Worm (Caenorhabditis elegans): ENCODE results near the gene Y53G8AM.8.
"Not testable (repeated sequence)": the region's sequence is repeated elsewhere in the genome, so short reads cannot be mapped to it uniquely, and the experiment has no call there.

Y53G8AM.8 gene

ce11 chrIII:3271682-3272081 is 6.8 kb downstream of the Y53G8AM.8 start (continued):
- TF ChIP-seq lin-13 (GFP tag; optimal IDR thresholded peaks at IDR 0.05) (peak; percentile 40), egl-27 (tag; optimal IDR thresholded peaks at IDR 0.05) (peak; percentile 19)

DNA sequence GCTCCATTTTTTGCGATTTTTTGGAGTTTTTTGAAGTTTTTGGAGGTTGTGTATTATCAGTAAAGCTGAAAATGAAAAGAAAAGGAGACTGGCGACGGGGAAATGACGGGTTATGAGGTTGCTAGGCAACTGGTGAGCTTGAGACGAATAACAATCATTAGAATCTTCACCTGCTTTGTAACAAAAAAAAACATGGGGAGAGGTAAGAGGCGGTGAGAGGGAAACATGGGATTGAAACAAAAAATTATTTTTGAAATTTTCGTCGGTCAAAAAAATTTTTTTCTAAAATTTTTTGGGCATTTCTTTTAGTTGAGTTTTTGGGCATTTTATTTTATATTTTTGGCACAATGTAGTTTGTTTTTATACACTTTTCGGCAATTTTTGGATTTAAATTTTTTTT is 11.9 kb downstream of the Y53G8AM.8 start, which contains the start of gene Y53G8AM.7:
Y53G8AM.7 (minus strand) TSS at position 101 of the 400 bp plus-strand sequence.
- TF ChIP-seq elt-3 (tag; optimal IDR thresholded peaks at IDR 0.05) (no peak), lin-39 (tag; optimal IDR thresholded peaks at IDR 0.05) (no peak), mbf-1 (tag; optimal IDR thresholded peaks at IDR 0.05) (no peak), ZK546.5 (tag; optimal IDR thresholded peaks at IDR 0.05) (no peak), blmp-1 (tag; optimal IDR thresholded peaks at IDR 0.05; ENCODE audit: insufficient read depth) (no peak), peb-1 (tag; optimal IDR thresholded peaks at IDR 0.05) (no peak), mdl-1 (tag; optimal IDR thresholded peaks at IDR 0.05) (no peak), mab-5 (tag; optimal IDR thresholded peaks at IDR 0.05) (no peak), nhr-237 (tag; optimal IDR thresholded peaks at IDR 0.05) (no peak), nhr-25 (tag; optimal IDR thresholded peaks at IDR 0.05) (no peak), alr-1 (tag; optimal IDR thresholded peaks at IDR 0.05) (no peak), dmd-4 (tag; optimal IDR thresholded peaks at IDR 0.05) (no peak), nhr-129 (tag; optimal IDR thresholded peaks at IDR 0.05) (no peak), Y55F3AM.14 (GFP tag; optimal IDR thresholded peaks at IDR 0.05) (no peak), sma-9 (GFP tag; optimal IDR thresholded peaks at IDR 0.05) (no peak), sma-9 (tag; optimal IDR thresholded peaks at IDR 0.05) (no peak), egl-27 (tag; optimal IDR thresholded peaks at IDR 0.05) (no peak), C34F6.9 (tag; optimal IDR thresholded peaks at IDR 0.05) (no peak)

DNA sequence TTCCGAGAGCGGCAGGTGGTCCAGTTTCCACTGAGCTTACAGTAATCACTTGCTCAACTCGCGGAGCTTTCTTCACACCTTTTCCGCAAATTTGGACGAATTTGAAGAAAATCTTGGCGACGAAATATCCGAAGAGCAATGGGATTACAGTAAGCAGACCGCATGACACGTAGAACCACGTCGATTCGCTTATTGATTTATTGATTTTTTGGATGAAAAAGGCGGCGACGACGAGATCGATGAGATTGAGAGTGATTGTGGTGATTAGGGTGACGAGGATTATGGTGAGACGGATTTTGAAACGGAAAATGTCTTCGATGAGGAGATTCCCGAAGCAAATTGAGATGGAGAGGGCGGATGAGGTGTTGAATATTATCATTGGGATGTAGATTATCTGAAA is 14.8 kb downstream of the Y53G8AM.8 start:
- TF ChIP-seq ZK546.5 (tag; optimal IDR thresholded peaks at IDR 0.05) (no peak), ztf-1 (GFP tag; conservative IDR thresholded peaks at IDR 0.05) (no peak), nhr-77 (tag; optimal IDR thresholded peaks at IDR 0.05) (no peak), crh-2 (tag; optimal IDR thresholded peaks at IDR 0.05) (no peak), mdl-1 (tag; optimal IDR thresholded peaks at IDR 0.05) (no peak), nhr-10 (tag; optimal IDR thresholded peaks at IDR 0.05) (no peak), nhr-11 (tag; optimal IDR thresholded peaks at IDR 0.05) (no peak), egl-27 (tag; optimal IDR thresholded peaks at IDR 0.05) (no peak), lin-39 (tag; optimal IDR thresholded peaks at IDR 0.05) (no peak)

DNA sequence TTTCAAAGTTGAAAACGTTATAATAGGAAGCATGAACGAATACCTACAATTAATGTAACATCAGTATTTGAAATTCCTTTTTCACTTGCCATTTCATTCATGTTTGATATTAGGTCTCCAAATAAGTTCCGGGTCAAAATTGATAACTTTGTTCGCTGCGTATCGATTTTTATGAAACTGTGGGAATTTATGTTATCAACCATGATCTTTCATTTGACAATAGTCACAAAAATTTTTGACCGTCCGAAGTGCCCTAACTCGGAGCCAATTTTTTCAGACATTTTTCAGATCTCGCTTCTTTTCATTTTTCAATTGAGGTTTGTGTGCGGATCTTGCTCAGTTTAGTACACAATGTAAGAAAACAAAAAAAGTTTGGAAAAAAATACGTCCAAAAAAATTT is 18.8 kb downstream of the Y53G8AM.8 start, which contains the start of gene Y53G8AM.6:
Y53G8AM.6 (minus strand) TSS at position 101 of the 400 bp plus-strand sequence.
- not testable (repeated sequence) for TF ChIP-seq mdl-1, zag-1, snpc-4 (tag; optimal IDR thresholded peaks at IDR 0.05)

DNA sequence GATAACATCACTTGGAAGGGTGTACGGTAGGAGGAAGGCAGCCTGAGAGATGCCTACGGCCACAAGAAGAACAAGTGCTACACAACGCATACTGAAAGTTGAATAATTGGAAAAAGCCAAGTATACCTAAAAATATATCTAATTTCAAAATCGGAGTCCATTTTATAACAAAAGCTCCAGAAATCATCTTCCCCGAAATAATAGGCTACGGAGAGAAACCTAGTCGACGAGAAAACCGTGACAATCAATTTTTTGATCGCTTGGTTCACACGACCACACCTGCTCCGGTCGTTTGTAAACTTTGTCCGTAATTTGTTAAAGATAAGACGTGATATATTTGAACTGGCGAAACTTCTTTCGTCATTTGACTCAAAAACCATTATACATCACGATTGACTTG is 20.2 kb downstream of the Y53G8AM.8 start, which contains the start of gene nspg-7.2:
nspg-7.2 (minus strand) TSS at position 101 of the 400 bp plus-strand sequence.
- no peak for TF ChIP-seq zag-1 (tag; optimal IDR thresholded peaks at IDR 0.05)
- no peak for TF ChIP-seq nhr-25 (tag; optimal IDR thresholded peaks at IDR 0.05)
- TF ChIP-seq crh-2 (tag; optimal IDR thresholded peaks at IDR 0.05), result no peak
- no peak for TF ChIP-seq nhr-10 (tag; optimal IDR thresholded peaks at IDR 0.05)
- TF ChIP-seq unc-55 (GFP tag; optimal IDR thresholded peaks at IDR 0.05), result no peak
- TF ChIP-seq blmp-1 (tag; optimal IDR thresholded peaks at IDR 0.05; ENCODE audit: insufficient read depth), result no peak
- no peak for TF ChIP-seq nhr-12 (tag; optimal IDR thresholded peaks at IDR 0.05)
- no peak for TF ChIP-seq nhr-23 (tag; optimal IDR thresholded peaks at IDR 0.05)
- TF ChIP-seq nhr-237 (tag; optimal IDR thresholded peaks at IDR 0.05), result no peak
- no peak for TF ChIP-seq lin-39 (tag; optimal IDR thresholded peaks at IDR 0.05)
- TF ChIP-seq mbf-1 (tag; optimal IDR thresholded peaks at IDR 0.05), result no peak
- TF ChIP-seq snpc-4 (tag; optimal IDR thresholded peaks at IDR 0.05), result no peak
- no peak for TF ChIP-seq F13H6.1 (tag; optimal IDR thresholded peaks at IDR 0.05)
- no peak for TF ChIP-seq mdl-1 (tag; optimal IDR thresholded peaks at IDR 0.05)

DNA sequence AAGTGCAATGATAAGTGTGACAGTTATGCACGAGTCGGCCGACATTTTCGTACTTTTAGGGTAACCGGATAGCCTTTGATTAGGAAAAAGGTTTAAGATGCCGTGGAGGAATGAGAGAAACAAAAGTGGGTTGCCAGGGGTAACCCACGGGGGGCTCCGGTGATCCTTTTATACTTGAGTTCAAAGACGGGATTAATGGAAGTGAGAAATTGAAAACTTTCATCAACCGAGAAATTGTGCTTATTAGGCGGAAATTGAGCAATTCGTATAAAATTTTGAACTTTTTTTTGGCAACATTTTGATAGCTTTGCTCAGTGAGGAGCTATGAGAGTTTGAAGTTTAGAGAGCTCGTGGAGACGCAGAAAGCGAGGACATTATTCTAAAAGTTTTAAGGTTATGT is 22.9 kb downstream of the Y53G8AM.8 start, which contains the start of gene Y53G8AM.4:
Y53G8AM.4 (minus strand) TSS at position 101 of the 400 bp plus-strand sequence.
- TF ChIP-seq crh-2 (tag; optimal IDR thresholded peaks at IDR 0.05), result no peak
- TF ChIP-seq egl-27 (tag; optimal IDR thresholded peaks at IDR 0.05), result no peak
- no peak for TF ChIP-seq gmeb-1 (tag; optimal IDR thresholded peaks at IDR 0.05)
- TF ChIP-seq nhr-77 (tag; optimal IDR thresholded peaks at IDR 0.05), result no peak

All from whole organism, L2 larva.